Worm (Caenorhabditis elegans) whole organism, mixed stage, embryonic: ENCODE data around the gene swp-1.

Source experiments
- bed-3 ChIP-seq: fragments of 200-800 bp; sonication (Bioruptor generic); optimal IDR thresholded peaks from 3 replicates; lab custom pipeline; 2018; ENCODE audit warnings: mild to moderate bottlenecking, missing genetic modification characterization, moderate library complexity, missing compliant biosample characterization
- blmp-1 ChIP-seq: fragments of 150-350 bp; optimal IDR thresholded peaks from 2 replicates; lab custom pipeline; 2014; ENCODE audit warnings: missing biosample characterization, missing genetic modification characterization
- ceh-39 ChIP-seq: fragments of 150-350 bp; optimal IDR thresholded peaks from 2 replicates; lab custom pipeline; 2014; ENCODE audit warnings: missing biosample characterization, missing genetic modification characterization
- ceh-43 ChIP-seq: fragments of 200-800 bp; sonication (Bioruptor generic); optimal IDR thresholded peaks from 2 replicates; lab custom pipeline; 2018; ENCODE audit warnings: mild to moderate bottlenecking, missing genetic modification characterization, moderate library complexity, missing compliant biosample characterization
- ces-1 ChIP-seq: fragments of 150-350 bp; optimal IDR thresholded peaks from 2 replicates; lab custom pipeline; 2014; ENCODE audit warnings: missing biosample characterization, missing genetic modification reagents, missing genetic modification characterization
- cnd-1 ChIP-seq: fragments of 200-800 bp; sonication (Bioruptor generic); optimal IDR thresholded peaks from 2 replicates; lab custom pipeline; 2018; ENCODE audit warnings: mild to moderate bottlenecking, missing genetic modification characterization, missing compliant biosample characterization
- drap-1 ChIP-seq: fragments of 200-800 bp; sonication (Bioruptor generic); optimal IDR thresholded peaks from 3 replicates; lab custom pipeline; 2018; ENCODE audit warnings: mild to moderate bottlenecking, missing genetic modification characterization, missing compliant biosample characterization
- elt-1 ChIP-seq: sonication (generic microtip); optimal IDR thresholded peaks from 2 replicates; lab custom pipeline; 2017; ENCODE audit warnings: missing genetic modification characterization, mild to moderate bottlenecking, missing compliant biosample characterization, antibody characterized with exemption, moderate library complexity, borderline replicate concordance; ENCODE audit not compliant: insufficient read depth
- elt-3 ChIP-seq: fragments of 150-350 bp; optimal IDR thresholded peaks from 2 replicates; lab custom pipeline; 2014; ENCODE audit warnings: missing biosample characterization, missing genetic modification characterization
- flh-1 ChIP-seq: fragments of 200-800 bp; sonication (Bioruptor generic); optimal IDR thresholded peaks from 2 replicates; lab custom pipeline; 2018; ENCODE audit warnings: mild to moderate bottlenecking, missing genetic modification characterization, moderate library complexity, missing compliant biosample characterization
- ham-2 ChIP-seq: fragments of 200-800 bp; sonication (Bioruptor generic); optimal IDR thresholded peaks from 2 replicates; lab custom pipeline; 2018; ENCODE audit warnings: mild to moderate bottlenecking, missing genetic modification characterization, missing compliant biosample characterization
- hlh-1 ChIP-seq: fragments of 150-350 bp; optimal IDR thresholded peaks from 2 replicates; lab custom pipeline; 2014; ENCODE audit warnings: missing biosample characterization, missing genetic modification reagents, missing genetic modification characterization
- lin-13 ChIP-seq: fragments of 150-350 bp; optimal IDR thresholded peaks from 2 replicates; lab custom pipeline; 2014; ENCODE audit warnings: missing biosample characterization, missing genetic modification characterization
- lin-32 ChIP-seq: fragments of 200-800 bp; sonication (Bioruptor generic); optimal IDR thresholded peaks from 2 replicates; lab custom pipeline; 2018; ENCODE audit warnings: mild to moderate bottlenecking, missing genetic modification characterization, missing compliant biosample characterization
- lsy-2 ChIP-seq: fragments of 150-350 bp; optimal IDR thresholded peaks from 2 replicates; lab custom pipeline; 2014; ENCODE audit warnings: missing biosample characterization, missing genetic modification characterization
- mab-5 ChIP-seq: fragments of 150-350 bp; optimal IDR thresholded peaks from 2 replicates; lab custom pipeline; 2014; ENCODE audit warnings: missing biosample characterization, missing genetic modification characterization
- mep-1 ChIP-seq: fragments of 150-350 bp; optimal IDR thresholded peaks from 2 replicates; lab custom pipeline; 2017; ENCODE audit warnings: missing biosample characterization, missing genetic modification reagents, missing genetic modification characterization, inconsistent platforms
- mls-2 ChIP-seq: sonication (generic microtip); optimal IDR thresholded peaks from 2 replicates; lab custom pipeline; 2016; ENCODE audit warnings: mild to moderate bottlenecking, missing genetic modification characterization, moderate library complexity, missing compliant biosample characterization
- nhr-12 ChIP-seq: fragments of 150-350 bp; optimal IDR thresholded peaks from 2 replicates; lab custom pipeline; 2014; ENCODE audit warnings: missing biosample characterization, missing genetic modification characterization
- nhr-2 ChIP-seq: fragments of 150-350 bp; optimal IDR thresholded peaks from 2 replicates; lab custom pipeline; 2014; ENCODE audit warnings: missing biosample characterization, missing genetic modification characterization
- nhr-237 ChIP-seq: fragments of 150-350 bp; optimal IDR thresholded peaks from 2 replicates; lab custom pipeline; 2014; ENCODE audit warnings: missing biosample characterization, missing genetic modification characterization
- nhr-28 ChIP-seq: fragments of 150-350 bp; optimal IDR thresholded peaks from 2 replicates; lab custom pipeline; 2014; ENCODE audit warnings: missing biosample characterization, missing genetic modification characterization
- nhr-76 ChIP-seq: sonication (generic microtip); optimal IDR thresholded peaks from 2 replicates; lab custom pipeline; 2017; ENCODE audit warnings: missing biosample characterization, missing genetic modification characterization
- pha-4 ChIP-seq: fragments of 150-350 bp; optimal IDR thresholded peaks from 2 replicates; lab custom pipeline; 2018; ENCODE audit warnings: missing biosample characterization, missing genetic modification reagents, missing genetic modification characterization
- sem-2 ChIP-seq: fragments of 200-800 bp; sonication (Bioruptor generic); optimal IDR thresholded peaks from 2 replicates; lab custom pipeline; 2018; ENCODE audit warnings: mild to moderate bottlenecking, missing genetic modification characterization, missing compliant biosample characterization
- snpc-4 ChIP-seq: fragments of 150-350 bp; optimal IDR thresholded peaks from 2 replicates; lab custom pipeline; 2014; ENCODE audit warnings: missing biosample characterization, missing genetic modification characterization
- sptf-1 ChIP-seq: sonication (generic microtip); optimal IDR thresholded peaks from 2 replicates; lab custom pipeline; 2017; ENCODE audit warnings: mild to moderate bottlenecking, missing genetic modification characterization, moderate library complexity, missing compliant biosample characterization
- unc-39 ChIP-seq: fragments of 150-350 bp; optimal IDR thresholded peaks from 2 replicates; lab custom pipeline; 2014; ENCODE audit warnings: missing biosample characterization, missing genetic modification characterization
- zip-8 ChIP-seq: fragments of 150-350 bp; optimal IDR thresholded peaks from 2 replicates; lab custom pipeline; 2014; ENCODE audit warnings: missing biosample characterization, missing genetic modification characterization
- ztf-11 ChIP-seq: fragments of 150-350 bp; optimal IDR thresholded peaks from 2 replicates; lab custom pipeline; 2014; ENCODE audit warnings: missing biosample characterization, missing genetic modification characterization

swp-1 gene

ce11 chrIII:5730980-5731636 is 25.8 kb upstream of the swp-1 start, which contains the start of the genes B0244.9 and B0244.7:
TSS of gene B0244.9 (minus strand) at chrIII:5731030.
TSS of gene B0244.7 (plus strand) at chrIII:5731501.
- TF ChIP-seq drap-1 (GFP tag; lab: Kevin White, UChicago) (no peak), nhr-2 (no peak), lsy-2 (tag; lab: Kevin White, UChicago) (no peak), nhr-28 (no peak), hlh-1 (tag; lab: Kevin White, UChicago) (no peak), nhr-237 (tag; lab: Kevin White, UChicago) (no peak), lin-13 (no peak), nhr-12 (tag; lab: Kevin White, UChicago) (no peak), ceh-39 (tag; lab: Kevin White, UChicago) (no peak), sptf-1 (tag; lab: Kevin White, UChicago) (no peak), lin-32 (GFP tag; lab: Kevin White, UChicago) (no peak), ztf-11 (tag; lab: Kevin White, UChicago) (no peak), bed-3 (GFP tag; lab: Kevin White, UChicago) (no peak), snpc-4 (tag; lab: Kevin White, UChicago) (no peak), mab-5 (tag; lab: Kevin White, UChicago) (no peak)

DNA sequence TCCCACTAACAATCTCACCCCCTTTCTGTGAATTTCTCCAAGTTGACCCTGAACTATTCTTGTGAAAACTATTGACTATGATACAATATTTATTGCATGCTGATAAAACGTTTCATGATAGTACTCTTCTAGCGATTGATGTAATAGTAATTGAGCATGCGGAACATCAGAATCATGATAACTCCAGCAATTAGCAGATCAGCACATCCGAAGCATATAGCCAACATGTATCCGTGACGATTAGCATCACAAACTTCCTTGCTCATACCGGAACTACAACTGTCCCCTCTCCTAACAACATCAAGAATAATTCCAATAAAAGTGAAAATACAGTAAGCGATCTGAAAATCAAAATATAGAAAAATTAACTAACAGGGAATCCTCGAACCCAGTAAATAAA is 24.7 kb upstream of the swp-1 start:
- TF ChIP-seq ceh-39 (tag; lab: Kevin White, UChicago): no peak
- no peak for TF ChIP-seq pha-4 (tag; lab: Kevin White, UChicago)
- no peak for TF ChIP-seq nhr-28
- TF ChIP-seq ham-2 (GFP tag; lab: Kevin White, UChicago): no peak
- TF ChIP-seq snpc-4 (tag; lab: Kevin White, UChicago): no peak
- no peak for TF ChIP-seq sem-2 (GFP tag; lab: Kevin White, UChicago)
- TF ChIP-seq zip-8 (tag; lab: Kevin White, UChicago): no peak
- no peak for TF ChIP-seq ztf-11 (tag; lab: Kevin White, UChicago)
- TF ChIP-seq sptf-1 (tag; lab: Kevin White, UChicago): no peak
- no peak for TF ChIP-seq ceh-43 (GFP tag; lab: Kevin White, UChicago)
- no peak for TF ChIP-seq lin-32 (GFP tag; lab: Kevin White, UChicago)
- no peak for TF ChIP-seq hlh-1 (tag; lab: Kevin White, UChicago)
- TF ChIP-seq, all 35 proteins: peak for 0

ce11 chrIII:5729367-5729766 is 24.0 kb upstream of the swp-1 start:
- no peak for TF ChIP-seq lin-32 (GFP tag; lab: Kevin White, UChicago)
- TF ChIP-seq ceh-43 (GFP tag; lab: Kevin White, UChicago): no peak
- TF ChIP-seq elt-3 (tag; lab: Kevin White, UChicago): no peak
- TF ChIP-seq bed-3 (GFP tag; lab: Kevin White, UChicago): no peak
- no peak for TF ChIP-seq ztf-11 (tag; lab: Kevin White, UChicago)
- no peak for TF ChIP-seq ham-2 (GFP tag; lab: Kevin White, UChicago)

ce11 chrIII:5727827-5728226 is 22.5 kb upstream of the swp-1 start, which contains the start of gene egg-1:
TSS of gene egg-1 (plus strand) at chrIII:5728180.
- TF ChIP-seq blmp-1 (tag; lab: Kevin White, UChicago) (no peak), nhr-2 (no peak), flh-1 (GFP tag; lab: Kevin White, UChicago) (no peak), bed-3 (GFP tag; lab: Kevin White, UChicago) (no peak), ces-1 (GFP tag; lab: Kevin White, UChicago) (no peak), drap-1 (GFP tag; lab: Kevin White, UChicago) (no peak), lin-13 (no peak)

DNA sequence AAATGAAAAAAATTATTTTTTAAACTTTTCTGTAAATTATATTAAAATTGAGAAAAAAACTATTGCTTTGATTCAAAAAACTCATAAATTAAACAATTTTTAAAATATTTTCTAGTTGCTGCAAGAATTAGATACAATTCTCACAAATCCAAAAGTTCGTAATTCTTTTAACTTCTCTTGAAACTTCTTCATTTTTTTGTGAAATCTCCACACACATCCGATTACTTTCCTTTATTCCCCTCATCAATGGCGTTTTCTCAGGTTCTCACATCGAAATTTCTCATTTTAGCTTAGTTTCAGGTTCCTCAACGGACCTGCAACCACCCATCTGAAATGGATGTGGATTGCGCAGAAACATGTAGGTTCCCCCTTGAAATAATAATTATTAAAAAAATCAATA is 17.2 kb upstream of the swp-1 start, which contains the start of gene wrm-1:
Gene wrm-1, plus strand, starts transcription at position 301 of the 400 bp plus-strand sequence.
- TF ChIP-seq nhr-12 (tag; lab: Kevin White, UChicago) (no peak), zip-8 (tag; lab: Kevin White, UChicago) (no peak), unc-39 (tag; lab: Kevin White, UChicago) (no peak), cnd-1 (tag; lab: Kevin White, UChicago) (no peak), nhr-2 (no peak), elt-1 (tag; lab: Kevin White, UChicago) (no peak), drap-1 (GFP tag; lab: Kevin White, UChicago) (no peak), nhr-237 (tag; lab: Kevin White, UChicago) (no peak)

DNA sequence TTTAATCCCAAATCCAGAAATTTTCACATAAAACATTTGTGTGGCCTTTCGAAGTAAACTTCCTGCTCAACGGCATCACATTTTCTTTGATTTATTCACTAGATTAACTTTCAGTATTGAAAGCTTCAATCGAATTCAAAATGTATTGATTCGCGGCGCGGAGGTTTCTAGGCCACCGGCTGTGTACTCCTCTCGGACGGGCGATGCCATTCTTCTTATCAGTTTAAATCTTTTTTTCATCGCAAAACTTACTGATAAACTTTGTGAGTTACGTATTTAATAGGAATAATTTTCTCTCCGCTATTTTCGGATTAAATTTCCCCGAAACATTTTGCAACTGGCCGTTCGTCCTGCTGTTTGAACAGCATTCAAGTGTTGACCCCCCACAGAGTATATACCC is 16.6 kb upstream of the swp-1 start:
- TF ChIP-seq nhr-76 (tag; lab: Kevin White, UChicago) (no peak), nhr-28 (no peak), drap-1 (GFP tag; lab: Kevin White, UChicago) (no peak), ces-1 (GFP tag; lab: Kevin White, UChicago) (peak; percentile 38), pha-4 (tag; lab: Kevin White, UChicago) (no peak), mep-1 (tag; lab: Kevin White, UChicago) (peak; percentile 24), lsy-2 (tag; lab: Kevin White, UChicago) (no peak), mls-2 (tag; lab: Kevin White, UChicago) (no peak), blmp-1 (tag; lab: Kevin White, UChicago) (no peak)
